Worm (Caenorhabditis elegans): ENCODE results near the gene Y81B9A.3.

DNA sequence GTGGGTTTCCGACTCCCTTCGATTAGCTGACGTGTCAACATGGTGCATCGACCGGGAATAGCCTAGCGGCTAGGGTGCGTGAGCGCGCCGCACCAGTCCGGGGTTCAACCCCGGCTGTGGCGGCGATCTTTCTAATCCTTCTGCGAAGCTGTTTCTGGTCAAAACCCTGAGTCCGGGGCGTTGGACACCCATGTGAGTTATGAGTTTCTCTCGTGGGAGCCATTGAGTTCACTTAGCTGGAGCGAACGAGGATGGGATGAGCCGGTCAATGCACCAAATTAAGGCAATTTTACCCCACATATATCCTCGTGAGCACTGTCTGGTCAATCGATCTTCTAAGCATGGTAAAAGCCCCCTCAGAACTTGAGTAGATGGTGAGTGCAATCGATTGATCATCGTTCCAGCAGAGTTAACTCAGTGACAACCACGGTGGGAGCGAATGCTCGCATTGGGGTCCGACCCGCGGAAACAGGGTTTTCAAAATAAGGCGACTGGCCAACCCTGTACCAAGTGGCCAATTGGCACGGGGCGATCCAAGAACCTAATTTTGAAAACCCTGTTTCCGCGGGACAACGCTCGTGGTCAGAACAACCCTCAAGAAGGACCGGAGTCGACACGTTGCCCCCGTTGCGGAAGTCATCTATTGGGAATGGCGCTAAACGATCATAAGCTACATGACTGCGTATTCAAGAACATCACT, 9.7 kb downstream of the Y81B9A.3 start, which contains the start of gene Y81B9A.1:
- TF ChIP-seq nhr-2 (tag; optimal IDR thresholded peaks at IDR 0.05) (no peak), drap-1 (GFP tag; optimal IDR thresholded peaks at IDR 0.05) (no peak), blmp-1 (tag; optimal IDR thresholded peaks at IDR 0.05) (no peak), mep-1 (tag; optimal IDR thresholded peaks at IDR 0.05) (no peak), snpc-4 (tag; optimal IDR thresholded peaks at IDR 0.05) (no peak), nhr-237 (tag; optimal IDR thresholded peaks at IDR 0.05) (no peak), cnd-1 (tag; optimal IDR thresholded peaks at IDR 0.05) (no peak), ces-1 (GFP tag; optimal IDR thresholded peaks at IDR 0.05) (no peak), lin-32 (GFP tag; optimal IDR thresholded peaks at IDR 0.05) (no peak), lsy-2 (tag; optimal IDR thresholded peaks at IDR 0.05) (no peak), nhr-76 (tag; optimal IDR thresholded peaks at IDR 0.05) (no peak), zip-8 (tag; optimal IDR thresholded peaks at IDR 0.05) (no peak), pha-4 (tag; optimal IDR thresholded peaks at IDR 0.05) (no peak), unc-39 (tag; optimal IDR thresholded peaks at IDR 0.05) (no peak)

All from whole organism, mixed stage, embryonic.